Fruit fly (Drosophila melanogaster) whole organism, embryonic: Measurements from ENCODE around the gene hfp.
A peak's percentile ranks its signal among the peaks of the same experiment; 100 is the strongest.

Experiments used
- Adf1 ChIP-seq: fragments of 200-800 bp; sonication (Bioruptor generic); IDR thresholded peaks from 2 replicates; pipeline ENCODE4 v1.3.6; 2022; ENCODE audit warnings: missing biosample characterization, missing genetic modification characterization
- BtbVII ChIP-seq: fragments of 200-800 bp; sonication (Bioruptor generic); optimal IDR thresholded peaks from 3 replicates; lab custom pipeline; 2017; ENCODE audit warnings: missing biosample characterization, mild to moderate bottlenecking, missing genetic modification characterization
- CG10209 ChIP-seq: fragments of 200-800 bp; sonication (Bioruptor generic); optimal IDR thresholded peaks from 3 replicates; lab custom pipeline; 2017; ENCODE audit warnings: missing biosample characterization, mild to moderate bottlenecking, missing genetic modification characterization, missing genetic modification reagents
- CG10321 ChIP-seq: fragments of 200-800 bp; sonication (Bioruptor generic); IDR thresholded peaks from 2 replicates; pipeline ENCODE4 v1.3.6; 2022; ENCODE audit warnings: missing biosample characterization, missing genetic modification characterization
- CG11093 ChIP-seq: fragments of 200-800 bp; sonication (Bioruptor generic); IDR thresholded peaks from 3 replicates; pipeline ENCODE4 v1.3.6; 2022; ENCODE audit warnings: missing biosample characterization, missing genetic modification characterization
- CG12391 ChIP-seq: fragments of 200-800 bp; sonication (Bioruptor generic); optimal IDR thresholded peaks from 3 replicates; lab custom pipeline; 2018; ENCODE audit warnings: missing biosample characterization, mild to moderate bottlenecking, missing genetic modification characterization, moderate library complexity
- CG13775 ChIP-seq: fragments of 200-800 bp; sonication (Bioruptor generic); optimal IDR thresholded peaks from 3 replicates; lab custom pipeline; 2017; ENCODE audit warnings: missing biosample characterization, mild to moderate bottlenecking, missing genetic modification characterization
- CG13894 ChIP-seq: fragments of 200-800 bp; sonication (Bioruptor generic); optimal IDR thresholded peaks from 3 replicates; lab custom pipeline; 2018; ENCODE audit warnings: missing biosample characterization, mild to moderate bottlenecking, missing genetic modification characterization, moderate library complexity
- CG15011 ChIP-seq: fragments of 200-800 bp; sonication (Bioruptor generic); optimal IDR thresholded peaks from 3 replicates; lab custom pipeline; 2018; ENCODE audit warnings: missing biosample characterization, mild to moderate bottlenecking, missing genetic modification characterization
- CG15514 ChIP-seq: fragments of 200-800 bp; sonication (Bioruptor generic); optimal IDR thresholded peaks from 3 replicates; lab custom pipeline; 2017; ENCODE audit warnings: missing biosample characterization, missing genetic modification characterization, mild to moderate bottlenecking, moderate library complexity, missing genetic modification reagents
- CG15601 ChIP-seq: fragments of 200-800 bp; sonication (Bioruptor generic); optimal IDR thresholded peaks from 3 replicates; lab custom pipeline; 2019; ENCODE audit warnings: missing biosample characterization, mild to moderate bottlenecking, missing genetic modification characterization, moderate library complexity
- CG1647 ChIP-seq: fragments of 200-800 bp; sonication (Bioruptor generic); optimal IDR thresholded peaks from 3 replicates; lab custom pipeline; 2016; ENCODE audit warnings: missing biosample characterization, missing genetic modification characterization
- CG17612 ChIP-seq: fragments of 200-800 bp; sonication (Bioruptor generic); IDR thresholded peaks from 2 replicates; pipeline ENCODE4 v1.3.6; 2022; ENCODE audit warnings: missing biosample characterization, missing genetic modification characterization
- CG18476 ChIP-seq: fragments of 200-800 bp; sonication (Bioruptor generic); optimal IDR thresholded peaks from 2 replicates; lab custom pipeline; 2016; ENCODE audit warnings: missing biosample characterization, mild to moderate bottlenecking, missing genetic modification characterization
- CG2202 ChIP-seq: fragments of 200-800 bp; sonication (Bioruptor generic); optimal IDR thresholded peaks from 2 replicates; lab custom pipeline; 2018; ENCODE audit warnings: missing biosample characterization, mild to moderate bottlenecking, missing genetic modification characterization
- CG30431 ChIP-seq: fragments of 200-800 bp; sonication (Bioruptor generic); optimal IDR thresholded peaks from 2 replicates; lab custom pipeline; 2017; ENCODE audit warnings: missing biosample characterization, missing genetic modification characterization
- CG33213 ChIP-seq: fragments of 200-800 bp; sonication (Bioruptor generic); optimal IDR thresholded peaks from 3 replicates; lab custom pipeline; 2016; ENCODE audit warnings: missing biosample characterization, missing genetic modification characterization
- CG33557 ChIP-seq: fragments of 200-800 bp; sonication (Bioruptor generic); optimal IDR thresholded peaks from 2 replicates; lab custom pipeline; 2019; ENCODE audit warnings: missing biosample characterization, mild to moderate bottlenecking, missing genetic modification characterization, moderate library complexity
- CG3407 ChIP-seq: fragments of 200-800 bp; sonication (Bioruptor generic); optimal IDR thresholded peaks from 2 replicates; lab custom pipeline; 2018; ENCODE audit warnings: missing biosample characterization, mild to moderate bottlenecking, missing genetic modification characterization
- CG9932 ChIP-seq: fragments of 200-800 bp; sonication (Bioruptor generic); IDR thresholded peaks from 2 replicates; pipeline ENCODE4 v1.3.6; 2022; ENCODE audit warnings: missing biosample characterization, missing genetic modification characterization
- D19A ChIP-seq: fragments of 200-800 bp; optimal IDR thresholded peaks from 3 replicates; lab custom pipeline; 2019; ENCODE audit warnings: missing biosample characterization, mild to moderate bottlenecking, missing genetic modification characterization, moderate library complexity
- Dad ChIP-seq: fragments of 200-800 bp; sonication (Bioruptor generic); optimal IDR thresholded peaks from 3 replicates; lab custom pipeline; 2016; ENCODE audit warnings: missing biosample characterization, missing genetic modification characterization
- Doc3 ChIP-seq: fragments of 200-800 bp; sonication (Bioruptor generic); IDR thresholded peaks from 3 replicates; pipeline ENCODE4 v1.3.6; 2022; ENCODE audit warnings: missing biosample characterization, missing genetic modification characterization; ENCODE audit not compliant: partially characterized antibody
- Ets65A ChIP-seq: fragments of 200-800 bp; sonication (Bioruptor generic); peaks from one replicate; lab custom pipeline; 2016; ENCODE audit warnings: missing biosample characterization, missing genetic modification characterization
- HmgZ ChIP-seq: fragments of 200-800 bp; sonication (Bioruptor generic); optimal IDR thresholded peaks from 2 replicates; lab custom pipeline; 2018; ENCODE audit warnings: missing biosample characterization, mild to moderate bottlenecking, missing genetic modification characterization
- MBD-R2 ChIP-seq: fragments of 200-800 bp; sonication (Bioruptor generic); IDR thresholded peaks from 2 replicates; pipeline ENCODE4 v1.3.6; 2022; ENCODE audit warnings: missing biosample characterization, missing genetic modification characterization
- MTF-1 ChIP-seq: fragments of 200-800 bp; sonication (Bioruptor generic); optimal IDR thresholded peaks from 2 replicates; lab custom pipeline; 2018; ENCODE audit warnings: missing biosample characterization, mild to moderate bottlenecking, missing genetic modification characterization, borderline replicate concordance
- NK7.1 ChIP-seq: fragments of 200-800 bp; sonication (Bioruptor generic); optimal IDR thresholded peaks from 3 replicates; lab custom pipeline; 2016; ENCODE audit warnings: missing biosample characterization, missing genetic modification characterization
- NfI ChIP-seq: fragments of 200-800 bp; sonication (Bioruptor generic); optimal IDR thresholded peaks from 3 replicates; lab custom pipeline; 2018; ENCODE audit warnings: missing biosample characterization, mild to moderate bottlenecking, missing genetic modification characterization, moderate library complexity
- Oaz ChIP-seq: fragments of 200-800 bp; sonication (Bioruptor generic); IDR thresholded peaks from 2 replicates; pipeline ENCODE4 v1.3.6; 2022; ENCODE audit warnings: missing biosample characterization, missing genetic modification characterization
- Opbp ChIP-seq: fragments of 200-800 bp; sonication (Bioruptor generic); IDR thresholded peaks from 3 replicates; pipeline ENCODE4 v1.3.6; 2022; ENCODE audit warnings: missing biosample characterization, missing genetic modification characterization; ENCODE audit not compliant: partially characterized antibody
- Sin3A ChIP-seq: fragments of >200 bp; optimal IDR thresholded peaks from 2 replicates; lab custom pipeline; 2018
- Six4 ChIP-seq: fragments of 200-800 bp; sonication (Bioruptor generic); optimal IDR thresholded peaks from 2 replicates; lab custom pipeline; 2016; ENCODE audit warnings: missing biosample characterization, missing genetic modification characterization
- btn ChIP-seq: fragments of 200-800 bp; sonication (Bioruptor generic); optimal IDR thresholded peaks from 2 replicates; lab custom pipeline; 2016; ENCODE audit warnings: missing biosample characterization, missing genetic modification characterization
- fd3F ChIP-seq: fragments of 200-800 bp; sonication (Bioruptor generic); optimal IDR thresholded peaks from 2 replicates; lab custom pipeline; 2018; ENCODE audit warnings: missing biosample characterization, mild to moderate bottlenecking, missing genetic modification characterization, moderate library complexity
- fu2 ChIP-seq: fragments of 200-800 bp; sonication (Bioruptor generic); optimal IDR thresholded peaks from 2 replicates; lab custom pipeline; 2016; ENCODE audit warnings: missing biosample characterization, missing genetic modification characterization
- gsb ChIP-seq: fragments of 200-800 bp; sonication (Bioruptor generic); IDR thresholded peaks from 2 replicates; pipeline ENCODE4 v1.3.6; 2022; ENCODE audit warnings: missing biosample characterization, missing genetic modification characterization
- hbn ChIP-seq: fragments of 200-800 bp; sonication (Bioruptor generic); IDR thresholded peaks from 2 replicates; pipeline ENCODE4 v1.3.6; 2022; ENCODE audit warnings: missing biosample characterization, missing genetic modification characterization; ENCODE audit not compliant: partially characterized antibody
- inv ChIP-seq: fragments of 200-800 bp; sonication (Bioruptor generic); IDR thresholded peaks from 2 replicates; pipeline ENCODE4 v1.3.6; 2022; ENCODE audit warnings: missing biosample characterization, missing genetic modification characterization; ENCODE audit not compliant: partially characterized antibody
- maf-S ChIP-seq: fragments of 200-800 bp; sonication (Bioruptor generic); optimal IDR thresholded peaks from 2 replicates; lab custom pipeline; 2016; ENCODE audit warnings: missing biosample characterization, missing genetic modification characterization
- mld ChIP-seq: fragments of 200-800 bp; sonication (Bioruptor generic); IDR thresholded peaks from 3 replicates; pipeline ENCODE4 v1.3.6; 2022; ENCODE audit warnings: missing biosample characterization, missing genetic modification characterization; ENCODE audit not compliant: partially characterized antibody
- oc ChIP-seq: fragments of 200-800 bp; sonication (Bioruptor generic); optimal IDR thresholded peaks from 2 replicates; lab custom pipeline; 2018; ENCODE audit warnings: missing biosample characterization, mild to moderate bottlenecking, missing genetic modification characterization, moderate library complexity
- pita ChIP-seq: fragments of 200-800 bp; sonication (Bioruptor generic); optimal IDR thresholded peaks from 2 replicates; lab custom pipeline; 2017; ENCODE audit warnings: missing biosample characterization, mild to moderate bottlenecking, missing genetic modification characterization
- seq ChIP-seq: fragments of 200-800 bp; sonication (Bioruptor generic); IDR thresholded peaks from 2 replicates; pipeline ENCODE4 v1.3.6; 2022; ENCODE audit warnings: missing biosample characterization, missing genetic modification characterization
- tgo ChIP-seq: fragments of 200-800 bp; sonication (Bioruptor generic); IDR thresholded peaks from 3 replicates; pipeline ENCODE4 v1.3.6; 2022; ENCODE audit warnings: missing biosample characterization, missing genetic modification characterization
- tna ChIP-seq: fragments of 200-800 bp; sonication (Bioruptor generic); IDR thresholded peaks from 2 replicates; pipeline ENCODE4 v1.3.6; 2022; ENCODE audit warnings: missing biosample characterization, missing genetic modification characterization; ENCODE audit not compliant: partially characterized antibody

The hfp gene

dm6 chr3L:1488592-1489183 lies 13.7 kb downstream of the hfp start (continued):
- no peak for TF ChIP-seq CG15011 (GFP tag; lab: Kevin White, UChicago)
- TF ChIP-seq CG9932 = no peak
- TF ChIP-seq fu2 (GFP tag; lab: Kevin White, UChicago) = no peak
- TF ChIP-seq Opbp (GFP tag; lab: Robert Waterston, UW) = peak; percentile 86
- TF ChIP-seq CG13894 (tag; lab: Kevin White, UChicago) = peak; percentile 45
- 0 out of 3 replicates have a peak, but pooled peaks have one; percentile 43 for TF ChIP-seq Doc3 (GFP tag; lab: Robert Waterston, UW)
- no peak for TF ChIP-seq btn (GFP tag; lab: Kevin White, UChicago)
- peak; percentile 13; the same call in 1 of the 2 replicates for TF ChIP-seq Adf1
- TF ChIP-seq maf-S = no peak
- no peak for TF ChIP-seq Oaz

- TF ChIP-seq D19A (tag; lab: Kevin White, UChicago) (peak; percentile 27), CG15601 (no peak), CG33213 (no peak), Ets65A (GFP tag; lab: Kevin White, UChicago) (peak; percentile 28)
These were observed 17.6 kb downstream of the hfp start for dm6 chr3L:1484747-1485146.

- TF ChIP-seq oc = peak; percentile 38
- TF ChIP-seq CG10321 (GFP tag; lab: Robert Waterston, UW) = no peak
- TF ChIP-seq CG15514 (GFP tag; lab: Kevin White, UChicago) = no peak
- TF ChIP-seq hbn (GFP tag; lab: Robert Waterston, UW) = no peak
- peak; percentile 68 for TF ChIP-seq CG10209 (GFP tag; lab: Kevin White, UChicago)
- peak; percentile 70 for TF ChIP-seq CG12391 (tag; lab: Kevin White, UChicago)
- TF ChIP-seq CG1647 (GFP tag; lab: Kevin White, UChicago) = no peak
- no peak for TF ChIP-seq gsb (GFP tag; lab: Robert Waterston, UW)
- TF ChIP-seq NfI (GFP tag; lab: Kevin White, UChicago) = peak; percentile 7
- no peak for TF ChIP-seq CG15011 (GFP tag; lab: Kevin White, UChicago)
- TF ChIP-seq Dad (GFP tag; lab: Kevin White, UChicago) = peak; percentile 30
- 0 out of 2 replicates have a peak, but pooled peaks have one; percentile 42 for TF ChIP-seq seq (GFP tag; lab: Robert Waterston, UW)
- no peak for TF ChIP-seq BtbVII (GFP tag; lab: Kevin White, UChicago)
- TF ChIP-seq inv (GFP tag; lab: Robert Waterston, UW) = no peak
- peak; percentile 79 for TF ChIP-seq CG13775
- TF ChIP-seq CG30431 (GFP tag; lab: Kevin White, UChicago) = peak; percentile 83
- no peak for TF ChIP-seq tna (GFP tag; lab: Robert Waterston, UW)
- no peak for TF ChIP-seq mld
- peak; percentile 47 for TF ChIP-seq NK7.1 (GFP tag; lab: Kevin White, UChicago)
- no peak for TF ChIP-seq Sin3A (lab: Kevin White, UChicago)
- TF ChIP-seq CG15601 = no peak
- TF ChIP-seq fd3F = no peak
- peak; percentile 70 for TF ChIP-seq CG33557
- no peak for TF ChIP-seq MBD-R2 (GFP tag; lab: Robert Waterston, UW)
- TF ChIP-seq CG2202 (tag; lab: Kevin White, UChicago) = peak; percentile 58
- peak; percentile 25 for TF ChIP-seq CG3407 (GFP tag; lab: Kevin White, UChicago)
- no peak for TF ChIP-seq CG17612
- peak; percentile 3 for TF ChIP-seq HmgZ
- 0 out of 3 replicates have a peak, but pooled peaks have one; percentile 38 for TF ChIP-seq CG11093
- TF ChIP-seq MTF-1 (GFP tag; lab: Kevin White, UChicago) = no peak
- TF ChIP-seq CG18476 (GFP tag; lab: Kevin White, UChicago) = peak; percentile 35
- TF ChIP-seq pita = no peak
- TF ChIP-seq Six4 = peak; percentile 13
- TF ChIP-seq tgo = peak; percentile 59
These were observed 23.3 kb downstream of the hfp start for dm6 chr3L:1478998-1479680.
